Worm (Caenorhabditis elegans) whole organism, L1 larva: ENCODE measurements around the gene tsp-6.
A peak's percentile ranks its signal among the peaks of the same experiment; 100 is the strongest.

Experiments used
- F16B12.6 ChIP-seq: fragments of 150-350 bp; optimal IDR thresholded peaks from 2 replicates; lab custom pipeline; 2014; ENCODE audit warnings: missing biosample characterization, missing genetic modification characterization
- Y116A8C.19 ChIP-seq: sonication (generic microtip); optimal IDR thresholded peaks from 2 replicates; lab custom pipeline; 2016; ENCODE audit warnings: missing compliant biosample characterization, missing genetic modification characterization, borderline replicate concordance
- aha-1 ChIP-seq: fragments of 150-350 bp; optimal IDR thresholded peaks from 2 replicates; lab custom pipeline; 2014; ENCODE audit warnings: missing biosample characterization, missing genetic modification characterization
- alr-1 ChIP-seq: fragments of 200-800 bp; sonication (Bioruptor generic); optimal IDR thresholded peaks from 2 replicates; lab custom pipeline; 2018; ENCODE audit warnings: borderline replicate concordance, mild to moderate bottlenecking, missing genetic modification characterization, missing compliant biosample characterization
- aly-2 ChIP-seq: fragments of 150-350 bp; optimal IDR thresholded peaks from 2 replicates; lab custom pipeline; 2014; ENCODE audit warnings: missing biosample characterization, missing genetic modification characterization
- blmp-1 ChIP-seq: fragments of 150-350 bp; optimal IDR thresholded peaks from 2 replicates; lab custom pipeline; 2014; ENCODE audit warnings: missing biosample characterization, missing genetic modification characterization
- ceh-63 ChIP-seq: fragments of 200-800 bp; sonication (Bioruptor generic); optimal IDR thresholded peaks from 2 replicates; lab custom pipeline; 2018; ENCODE audit warnings: mild to moderate bottlenecking, missing genetic modification characterization, missing compliant biosample characterization
- ceh-8 ChIP-seq: fragments of 200-800 bp; sonication (Bioruptor generic); optimal IDR thresholded peaks from 2 replicates; lab custom pipeline; 2018; ENCODE audit warnings: mild to moderate bottlenecking, missing genetic modification characterization, moderate library complexity, missing compliant biosample characterization
- ceh-90 ChIP-seq: sonication (generic microtip); optimal IDR thresholded peaks from 2 replicates; lab custom pipeline; 2016; ENCODE audit warnings: missing genetic modification characterization, missing compliant biosample characterization
- dpl-1 ChIP-seq, 3 experiments: fragments of 150-350 bp in 2 of 3; sonication (generic microtip) in 1 of 3; optimal IDR thresholded peaks; 2 replicates each; lab custom pipeline; 2014 to 2017; ENCODE audit warnings: missing biosample characterization in 3 of 3, missing genetic modification characterization in 3 of 3, missing genetic modification reagents in 3 of 3
- efl-3 ChIP-seq: fragments of 200-800 bp; sonication (Bioruptor generic); optimal IDR thresholded peaks from 2 replicates; lab custom pipeline; 2018; ENCODE audit warnings: mild to moderate bottlenecking, missing genetic modification characterization, missing compliant biosample characterization
- egl-13 ChIP-seq: sonication (generic microtip); optimal IDR thresholded peaks from 2 replicates; lab custom pipeline; 2016; ENCODE audit warnings: missing genotype, missing genetic modification reagents, missing genetic modification characterization, missing compliant biosample characterization
- egl-27 ChIP-seq, 2 experiments: fragments of 150-350 bp in 1 of 2; sonication (generic microtip); optimal IDR thresholded peaks; 3 replicates each; lab custom pipeline; 2017 to 2018; ENCODE audit warnings: missing biosample characterization in 2 of 2, missing genetic modification characterization in 2 of 2, missing genetic modification reagents in 2 of 2
- elt-2 ChIP-seq: sonication (generic microtip); optimal IDR thresholded peaks from 2 replicates; lab custom pipeline; 2016; ENCODE audit warnings: missing genetic modification characterization, mild to moderate bottlenecking, inconsistent platforms, missing compliant biosample characterization, missing genetic modification reagents
- elt-3 ChIP-seq, 6 experiments: fragments of 150-350 bp in 1 of 6; sonication (generic microtip); optimal IDR thresholded peaks; 2 replicates each; lab custom pipeline; 2017 to 2018; ENCODE audit warnings: missing biosample characterization in 6 of 6, missing genetic modification characterization in 6 of 6, inconsistent platforms in 1 of 6
- fkh-4 ChIP-seq: sonication (generic microtip); optimal IDR thresholded peaks from 2 replicates; lab custom pipeline; 2016; ENCODE audit warnings: missing compliant biosample characterization, missing genetic modification characterization, borderline replicate concordance
- fkh-8 ChIP-seq: sonication (generic microtip); optimal IDR thresholded peaks from 2 replicates; lab custom pipeline; 2016; ENCODE audit warnings: mild to moderate bottlenecking, missing genetic modification characterization, missing compliant biosample characterization
- fos-1 ChIP-seq: fragments of 150-350 bp; optimal IDR thresholded peaks from 2 replicates; lab custom pipeline; 2014; ENCODE audit warnings: missing biosample characterization, missing genetic modification characterization
- grh-1 ChIP-seq: fragments of 200-800 bp; sonication (Bioruptor generic); IDR thresholded peaks from 2 replicates; pipeline ENCODE4 v1.3.6; 2022; ENCODE audit warnings: missing genetic modification reagents, missing genetic modification characterization, missing compliant biosample characterization
- hlh-4 ChIP-seq: sonication (generic microtip); optimal IDR thresholded peaks from 2 replicates; lab custom pipeline; 2016; ENCODE audit warnings: mild to moderate bottlenecking, missing genetic modification characterization, missing compliant biosample characterization
- irx-1 ChIP-seq: sonication (generic microtip); optimal IDR thresholded peaks from 2 replicates; lab custom pipeline; 2016; ENCODE audit warnings: missing genetic modification characterization, missing compliant biosample characterization
- isw-1 ChIP-seq: fragments of 200-800 bp; sonication (Bioruptor generic); IDR thresholded peaks from 2 replicates; pipeline ENCODE4 v1.3.6; 2022; ENCODE audit warnings: missing genetic modification characterization, missing compliant biosample characterization
- jun-1 ChIP-seq: fragments of 150-350 bp; optimal IDR thresholded peaks from 2 replicates; lab custom pipeline; 2014; ENCODE audit warnings: missing biosample characterization, missing genetic modification reagents, missing genetic modification characterization
- lin-13 ChIP-seq: fragments of 150-350 bp; optimal IDR thresholded peaks from 2 replicates; lab custom pipeline; 2014; ENCODE audit warnings: missing biosample characterization, missing genetic modification reagents, missing genetic modification characterization
- lin-15B ChIP-seq: fragments of 150-350 bp; sonication (generic microtip); optimal IDR thresholded peaks from 3 replicates; lab custom pipeline; 2014; ENCODE audit warnings: missing biosample characterization, missing genetic modification characterization
- lin-35 ChIP-seq, 2 experiments: fragments of 150-350 bp; optimal IDR thresholded peaks; 2 replicates each; lab custom pipeline; 2014; ENCODE audit warnings: missing biosample characterization in 2 of 2, missing genetic modification characterization in 2 of 2, missing genetic modification reagents in 2 of 2
- lin-39 ChIP-seq: fragments of 150-350 bp; optimal IDR thresholded peaks from 2 replicates; lab custom pipeline; 2014; ENCODE audit warnings: missing biosample characterization, missing genetic modification reagents, missing genetic modification characterization
- lir-3 ChIP-seq: sonication (generic microtip); optimal IDR thresholded peaks from 2 replicates; lab custom pipeline; 2016; ENCODE audit warnings: mild to moderate bottlenecking, missing genetic modification characterization, moderate library complexity, missing compliant biosample characterization; ENCODE audit not compliant: poor library complexity
- mab-9 ChIP-seq: fragments of 200-800 bp; sonication (Bioruptor generic); IDR thresholded peaks from 2 replicates; pipeline ENCODE4 v1.3.6; 2022; ENCODE audit warnings: missing genetic modification reagents, missing genetic modification characterization, missing compliant biosample characterization
- mef-2 ChIP-seq: fragments of 150-350 bp; optimal IDR thresholded peaks from 2 replicates; lab custom pipeline; 2014; ENCODE audit warnings: missing biosample characterization, missing genetic modification characterization
- mep-1 ChIP-seq: fragments of 150-350 bp; optimal IDR thresholded peaks from 2 replicates; lab custom pipeline; 2014; ENCODE audit warnings: missing biosample characterization, missing genetic modification characterization
- nhr-12 ChIP-seq: sonication (generic microtip); optimal IDR thresholded peaks from 2 replicates; lab custom pipeline; 2017; ENCODE audit warnings: missing biosample characterization, missing genetic modification characterization
- nhr-20 ChIP-seq: sonication (generic microtip); optimal IDR thresholded peaks from 2 replicates; lab custom pipeline; 2016; ENCODE audit warnings: mild to moderate bottlenecking, missing genetic modification characterization, missing compliant biosample characterization
- nhr-71 ChIP-seq: sonication (generic microtip); optimal IDR thresholded peaks from 2 replicates; lab custom pipeline; 2016; ENCODE audit warnings: mild to moderate bottlenecking, missing genetic modification characterization, moderate library complexity, missing compliant biosample characterization
- nhr-76 ChIP-seq: sonication (generic microtip); optimal IDR thresholded peaks from 2 replicates; lab custom pipeline; 2017; ENCODE audit warnings: missing biosample characterization, missing genetic modification characterization
- nhr-90 ChIP-seq: sonication (generic microtip); optimal IDR thresholded peaks from 2 replicates; lab custom pipeline; 2016; ENCODE audit warnings: mild to moderate bottlenecking, missing genetic modification characterization, missing compliant biosample characterization; ENCODE audit not compliant: poor library complexity
- pag-3 ChIP-seq: sonication (generic microtip); optimal IDR thresholded peaks from 2 replicates; lab custom pipeline; 2017; ENCODE audit warnings: missing genetic modification characterization, mild to moderate bottlenecking, missing compliant biosample characterization, antibody characterized with exemption, borderline replicate concordance; ENCODE audit not compliant: insufficient read depth
- pqm-1 ChIP-seq: sonication (generic microtip); optimal IDR thresholded peaks from 3 replicates; lab custom pipeline; 2017; ENCODE audit warnings: missing biosample characterization, missing genetic modification characterization
- snu-23 ChIP-seq: sonication (generic microtip); optimal IDR thresholded peaks from 2 replicates; lab custom pipeline; 2016; ENCODE audit warnings: missing genetic modification characterization, missing compliant biosample characterization
- sup-37 ChIP-seq: fragments of 200-800 bp; sonication (Bioruptor generic); optimal IDR thresholded peaks from 2 replicates; lab custom pipeline; 2018; ENCODE audit warnings: mild to moderate bottlenecking, missing genetic modification characterization, missing compliant biosample characterization
- swsn-7 ChIP-seq: sonication (generic microtip); optimal IDR thresholded peaks from 2 replicates; lab custom pipeline; 2016; ENCODE audit warnings: missing genetic modification characterization, missing compliant biosample characterization
- tbx-2 ChIP-seq: sonication (generic microtip); optimal IDR thresholded peaks from 2 replicates; lab custom pipeline; 2016; ENCODE audit warnings: missing genetic modification characterization, missing compliant biosample characterization
- unc-130 ChIP-seq: fragments of 150-350 bp; optimal IDR thresholded peaks from 2 replicates; lab custom pipeline; 2017; ENCODE audit warnings: missing biosample characterization, missing genetic modification characterization, inconsistent platforms
- unc-30 ChIP-seq: sonication (generic microtip); optimal IDR thresholded peaks from 2 replicates; lab custom pipeline; 2017; ENCODE audit warnings: missing biosample characterization, missing genetic modification characterization
- zip-4 ChIP-seq: fragments of 200-800 bp; sonication (Bioruptor generic); optimal IDR thresholded peaks from 2 replicates; lab custom pipeline; 2018; ENCODE audit warnings: mild to moderate bottlenecking, missing genetic modification characterization, moderate library complexity, missing compliant biosample characterization
- ztf-11 ChIP-seq, 2 experiments: sonication (generic microtip); optimal IDR thresholded peaks; 2 replicates each; lab custom pipeline; 2016 to 2017; ENCODE audit warnings: missing genetic modification characterization in 2 of 2, missing biosample characterization in 1 of 2, missing compliant biosample characterization in 1 of 2
- ztf-4 ChIP-seq: fragments of 150-350 bp; optimal IDR thresholded peaks from 2 replicates; lab custom pipeline; 2014; ENCODE audit warnings: missing biosample characterization, missing genetic modification characterization

The tsp-6 gene

ce11 chrX:2837477-2837876 lies 17.2 kb downstream of the tsp-6 start:
- TF ChIP-seq ceh-63 (GFP tag; lab: Kevin White, UChicago), result no peak
- no peak for TF ChIP-seq alr-1 (tag; lab: Kevin White, UChicago)
- no peak for TF ChIP-seq unc-130 (tag; lab: Kevin White, UChicago)
- TF ChIP-seq fkh-4 (tag; lab: Kevin White, UChicago), result no peak
- TF ChIP-seq hlh-4 (tag; lab: Kevin White, UChicago), result no peak
- TF ChIP-seq Y116A8C.19 (tag; lab: Kevin White, UChicago), result no peak
- TF ChIP-seq lin-39, result no peak
- no peak for TF ChIP-seq mef-2
- TF ChIP-seq grh-1 (GFP tag; lab: Robert Waterston, UW), result no peak
- TF ChIP-seq F16B12.6 (tag; lab: Kevin White, UChicago), result no peak
- TF ChIP-seq aly-2 (tag; lab: Kevin White, UChicago), result no peak

- TF ChIP-seq lin-35 (GFP tag; optimal IDR thresholded peaks at IDR 0.05; lab: Kevin White, UChicago) (peak in 1 of 2 experiments; percentile 16), Y116A8C.19 (tag; lab: Kevin White, UChicago) (no peak), nhr-12 (no peak), pqm-1 (tag; lab: Kevin White, UChicago) (peak; percentile 25), blmp-1 (tag; lab: Kevin White, UChicago) (peak; percentile 7), irx-1 (tag; lab: Kevin White, UChicago) (no peak), ztf-11 (tag; optimal IDR thresholded peaks at IDR 0.05; lab: Kevin White, UChicago) (no peak), elt-3 (tag; optimal IDR thresholded peaks at IDR 0.05; lab: Kevin White, UChicago) (peak in 1 of 6 experiments; percentile 4), fos-1 (tag; lab: Kevin White, UChicago) (no peak), nhr-71 (no peak), elt-2 (tag; lab: Kevin White, UChicago) (peak; percentile 78)
- TF ChIP-seq, all 84 proteins: peak for 5
Observed at ce11 chrX:2838619-2839018, 18.4 kb downstream of the tsp-6 start.

- no peak for TF ChIP-seq sup-37 (GFP tag; lab: Kevin White, UChicago)
- peak; percentile 57 for TF ChIP-seq nhr-20
- no peak for TF ChIP-seq egl-27 (tag; optimal IDR thresholded peaks at IDR 0.05; lab: Kevin White, UChicago)
- TF ChIP-seq pag-3, result no peak
- TF ChIP-seq tbx-2 (tag; lab: Kevin White, UChicago), result no peak
- no peak for TF ChIP-seq grh-1 (GFP tag; lab: Robert Waterston, UW)
- TF ChIP-seq blmp-1 (tag; lab: Kevin White, UChicago), result peak; percentile 27
- no peak for TF ChIP-seq ztf-11 (tag; optimal IDR thresholded peaks at IDR 0.05; lab: Kevin White, UChicago)
- no peak for TF ChIP-seq egl-13
- no peak for TF ChIP-seq mab-9 (GFP tag; lab: Robert Waterston, UW)
- TF ChIP-seq zip-4 (GFP tag; lab: Kevin White, UChicago), result no peak
- no peak for TF ChIP-seq ceh-63 (GFP tag; lab: Kevin White, UChicago)
- TF ChIP-seq ceh-8 (GFP tag; lab: Kevin White, UChicago), result no peak
- no peak for TF ChIP-seq efl-3 (GFP tag; lab: Kevin White, UChicago)
- no peak for TF ChIP-seq swsn-7
- TF ChIP-seq nhr-90, result peak; percentile 40
- no peak for TF ChIP-seq ceh-90
- no peak for TF ChIP-seq fkh-8
- no peak for TF ChIP-seq ztf-4 (tag; lab: Kevin White, UChicago)
- no peak for TF ChIP-seq isw-1 (GFP tag; lab: Robert Waterston, UW)
- TF ChIP-seq mep-1 (tag; lab: Kevin White, UChicago), result no peak
- peak in 2 of 6 experiments; percentile 46 to 66 for TF ChIP-seq elt-3 (tag; optimal IDR thresholded peaks at IDR 0.05; lab: Kevin White, UChicago)
- TF ChIP-seq unc-30, result no peak
- TF ChIP-seq nhr-76 (tag; lab: Kevin White, UChicago), result no peak
- no peak for TF ChIP-seq lin-15B (tag; lab: Kevin White, UChicago)
- no peak for TF ChIP-seq aha-1 (tag; lab: Kevin White, UChicago)
- no peak for TF ChIP-seq dpl-1 (GFP tag; optimal IDR thresholded peaks at IDR 0.05; lab: Kevin White, UChicago)
- no peak for TF ChIP-seq lin-13
- TF ChIP-seq unc-130 (tag; lab: Kevin White, UChicago), result peak; percentile 7
- TF ChIP-seq lin-39, result no peak
- TF ChIP-seq nhr-12, result no peak
- no peak for TF ChIP-seq jun-1 (tag; lab: Kevin White, UChicago)
- TF ChIP-seq snu-23, result peak; percentile 15
- TF ChIP-seq lir-3 (tag; lab: Kevin White, UChicago), result peak; percentile 22
Observed at ce11 chrX:2840287-2840686, 20.0 kb downstream of the tsp-6 start, which contains the start of gene Y71H10B.1. Y71H10B.1 (minus strand) TSS chrX:2840292.
